Worm (Caenorhabditis elegans) whole organism, early embryonic: ENCODE results near the gene cul-2.

Source experiments
- B0310.2 ChIP-seq: sonication (generic microtip); optimal IDR thresholded peaks from 2 replicates; lab custom pipeline; 2016; ENCODE audit warnings: mild to moderate bottlenecking, missing genetic modification characterization, missing compliant biosample characterization
- F13C5.2 ChIP-seq: sonication (generic microtip); optimal IDR thresholded peaks from 2 replicates; lab custom pipeline; 2017; ENCODE audit warnings: mild to moderate bottlenecking, missing genetic modification characterization, inconsistent platforms, missing compliant biosample characterization
- aly-1 ChIP-seq: sonication (generic microtip); optimal IDR thresholded peaks from 2 replicates; lab custom pipeline; 2016; ENCODE audit warnings: missing genetic modification characterization, missing compliant biosample characterization
- ama-1 ChIP-seq: fragments of 150-350 bp; optimal IDR thresholded peaks from 2 replicates; lab custom pipeline; 2014
- ceh-13 ChIP-seq: fragments of 200-800 bp; sonication (Bioruptor generic); optimal IDR thresholded peaks from 2 replicates; lab custom pipeline; 2018; ENCODE audit warnings: mild to moderate bottlenecking, missing genetic modification characterization, missing compliant biosample characterization
- ceh-36 ChIP-seq: sonication (generic microtip); optimal IDR thresholded peaks from 2 replicates; lab custom pipeline; 2016; ENCODE audit warnings: missing genetic modification characterization, inconsistent platforms, missing compliant biosample characterization
- ets-7 ChIP-seq: sonication (generic microtip); optimal IDR thresholded peaks from 2 replicates; lab custom pipeline; 2016; ENCODE audit warnings: missing genotype, missing genetic modification characterization, missing compliant biosample characterization
- flt-1 ChIP-seq: fragments of 200-800 bp; sonication (Bioruptor generic); IDR thresholded peaks from 2 replicates; pipeline ENCODE4 v1.3.6; 2022; ENCODE audit warnings: missing genetic modification characterization, missing compliant biosample characterization
- hmbx-1 ChIP-seq: sonication (generic microtip); optimal IDR thresholded peaks from 2 replicates; lab custom pipeline; 2016; ENCODE audit warnings: mild to moderate bottlenecking, missing genetic modification characterization, missing compliant biosample characterization
- hmg-4 ChIP-seq: fragments of 200-800 bp; sonication (Bioruptor generic); optimal IDR thresholded peaks from 2 replicates; lab custom pipeline; 2018; ENCODE audit warnings: mild to moderate bottlenecking, missing genetic modification characterization, missing compliant biosample characterization
- hnd-1 ChIP-seq: sonication (generic microtip); optimal IDR thresholded peaks from 2 replicates; lab custom pipeline; 2016; ENCODE audit warnings: missing genetic modification characterization, missing compliant biosample characterization
- pes-1 ChIP-seq: fragments of 200-800 bp; sonication (Bioruptor generic); IDR thresholded peaks from 2 replicates; pipeline ENCODE4 v1.3.6; 2022; ENCODE audit warnings: missing genetic modification reagents, missing genetic modification characterization, missing compliant biosample characterization
- scrt-1 ChIP-seq: fragments of 200-800 bp; sonication (Bioruptor generic); IDR thresholded peaks from 2 replicates; pipeline ENCODE4 v1.3.6; 2022; ENCODE audit warnings: missing genetic modification characterization, missing compliant biosample characterization
- sea-1 ChIP-seq: fragments of 200-800 bp; sonication (Bioruptor generic); conservative IDR thresholded peaks from 2 replicates; pipeline ENCODE4 v1.3.6; 2022; ENCODE audit warnings: missing genetic modification characterization, missing compliant biosample characterization
- tbx-11 ChIP-seq: fragments of 200-800 bp; sonication (Bioruptor generic); IDR thresholded peaks from 2 replicates; pipeline ENCODE4 v1.3.6; 2022; ENCODE audit warnings: missing genetic modification characterization, missing compliant biosample characterization
- tbx-37 ChIP-seq: fragments of 200-800 bp; sonication (Bioruptor generic); conservative IDR thresholded peaks from 2 replicates; pipeline ENCODE4 v1.3.6; 2022; ENCODE audit warnings: missing genetic modification reagents, missing genetic modification characterization, missing compliant biosample characterization
- tra-4 ChIP-seq: sonication (generic microtip); optimal IDR thresholded peaks from 2 replicates; lab custom pipeline; 2017; ENCODE audit warnings: missing genetic modification characterization, missing compliant biosample characterization

The cul-2 gene

DNA sequence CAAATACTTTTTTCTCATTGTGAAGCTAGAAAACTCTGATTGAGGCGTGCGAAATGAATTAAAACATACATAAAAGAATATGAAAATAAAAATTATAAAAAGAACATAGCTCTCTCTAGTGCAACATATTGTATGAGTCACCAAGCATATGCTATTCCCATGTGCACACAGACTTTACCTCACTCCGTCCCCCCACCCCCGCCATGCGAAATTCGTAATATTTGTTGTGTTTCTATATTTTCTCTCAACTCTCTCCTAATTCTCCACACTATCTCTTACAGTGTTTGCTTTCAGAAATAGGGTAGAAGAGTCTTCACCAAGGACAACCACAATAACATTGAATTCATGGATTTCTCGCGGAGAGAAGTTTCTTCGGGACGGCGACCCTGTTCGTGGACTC lies 45.6 kb downstream of the cul-2 start:
- no peak for TF ChIP-seq scrt-1 (GFP tag; lab: Robert Waterston, UW)
- TF ChIP-seq ama-1 = no peak

DNA sequence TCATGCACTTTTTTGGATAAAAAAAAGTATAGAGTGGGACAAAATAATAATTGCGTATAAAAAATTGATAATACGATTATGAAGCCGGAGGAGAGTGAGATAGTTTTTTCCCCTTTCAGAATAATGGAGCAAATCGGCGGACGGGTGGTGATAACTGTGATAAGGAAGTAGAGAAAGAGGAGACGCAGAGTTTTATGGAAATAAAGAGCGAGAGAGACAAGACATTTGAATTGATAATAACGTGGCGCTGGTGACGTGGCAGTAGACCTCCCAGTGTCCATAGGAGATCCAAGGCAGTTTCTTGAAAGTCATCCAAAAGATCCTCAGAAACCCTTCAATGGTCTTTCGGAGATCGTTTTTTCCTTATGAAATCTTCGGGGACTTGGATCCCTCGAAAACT lies 46.8 kb downstream of the cul-2 start:
- TF ChIP-seq sea-1 (GFP tag; lab: Robert Waterston, UW) = no peak
- TF ChIP-seq scrt-1 (GFP tag; lab: Robert Waterston, UW) = no peak
- no peak for TF ChIP-seq tra-4 (tag; lab: Kevin White, UChicago)
- no peak for TF ChIP-seq hnd-1 (tag; lab: Kevin White, UChicago)
- no peak for TF ChIP-seq B0310.2
- TF ChIP-seq hmbx-1 = no peak
- TF ChIP-seq aly-1 (tag; lab: Kevin White, UChicago) = no peak
- no peak for TF ChIP-seq ama-1

DNA sequence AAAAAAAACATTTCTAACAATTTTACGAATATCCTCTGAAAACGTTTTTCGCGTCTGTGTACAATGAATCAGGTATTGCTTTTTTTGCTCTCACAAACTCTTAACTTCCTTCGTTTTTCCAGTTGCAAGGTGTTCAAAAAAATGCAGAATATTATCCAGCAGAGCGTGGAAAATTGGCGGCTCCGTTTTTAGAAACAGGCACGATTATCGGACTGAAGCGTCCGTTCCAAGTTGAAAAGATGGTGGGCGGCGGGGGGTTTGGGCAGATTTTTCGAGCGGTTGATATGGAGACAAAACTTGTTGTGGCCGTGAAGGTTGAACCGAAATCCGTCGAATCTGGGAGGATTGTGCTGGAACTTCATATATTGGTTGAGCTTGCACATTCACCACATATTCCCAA lies 47.9 kb downstream of the cul-2 start, which contains the start of gene W06F12.3:
TSS of gene W06F12.3 (plus strand) at position 23 of the 400 bp plus-strand sequence.
- TF ChIP-seq ama-1 (no peak), hnd-1 (tag; lab: Kevin White, UChicago) (no peak), B0310.2 (no peak), ets-7 (tag; lab: Kevin White, UChicago) (no peak), hmbx-1 (no peak), tbx-37 (no peak), flt-1 (no peak), scrt-1 (GFP tag; lab: Robert Waterston, UW) (no peak), ceh-36 (no peak), hmg-4 (GFP tag; lab: Kevin White, UChicago) (no peak), sea-1 (GFP tag; lab: Robert Waterston, UW) (no peak), tra-4 (tag; lab: Kevin White, UChicago) (no peak), pes-1 (GFP tag; lab: Robert Waterston, UW) (no peak), F13C5.2 (tag; lab: Kevin White, UChicago) (no peak), tbx-11 (no peak), ceh-13 (no peak), aly-1 (tag; lab: Kevin White, UChicago) (no peak)

- TF ChIP-seq ama-1 (no peak), hmbx-1 (no peak), sea-1 (GFP tag; lab: Robert Waterston, UW) (no peak), tbx-11 (no peak), B0310.2 (no peak), F13C5.2 (tag; lab: Kevin White, UChicago) (no peak), tra-4 (tag; lab: Kevin White, UChicago) (no peak), tbx-37 (no peak)
Measured at ce11 chrIII:13741410-13741809, 54.3 kb downstream of the cul-2 start.

- TF ChIP-seq ceh-36 = no peak
- TF ChIP-seq flt-1 = no peak
- no peak for TF ChIP-seq hnd-1 (tag; lab: Kevin White, UChicago)
- no peak for TF ChIP-seq scrt-1 (GFP tag; lab: Robert Waterston, UW)
- TF ChIP-seq sea-1 (GFP tag; lab: Robert Waterston, UW) = no peak
- no peak for TF ChIP-seq hmbx-1
- TF ChIP-seq B0310.2 = no peak
- TF ChIP-seq tbx-11 = no peak
- TF ChIP-seq ama-1 = no peak
- TF ChIP-seq F13C5.2 (tag; lab: Kevin White, UChicago) = no peak
- no peak for TF ChIP-seq hmg-4 (GFP tag; lab: Kevin White, UChicago)
- no peak for TF ChIP-seq ets-7 (tag; lab: Kevin White, UChicago)
- TF ChIP-seq tra-4 (tag; lab: Kevin White, UChicago) = no peak
- TF ChIP-seq tbx-37 = no peak
- no peak for TF ChIP-seq pes-1 (GFP tag; lab: Robert Waterston, UW)
- no peak for TF ChIP-seq ceh-13
Measured at ce11 chrIII:13742028-13742427, 55.0 kb downstream of the cul-2 start.
